Worm (Caenorhabditis elegans): Measurements from ENCODE around the gene ZK180.8.

The ZK180.8 gene

DNA sequence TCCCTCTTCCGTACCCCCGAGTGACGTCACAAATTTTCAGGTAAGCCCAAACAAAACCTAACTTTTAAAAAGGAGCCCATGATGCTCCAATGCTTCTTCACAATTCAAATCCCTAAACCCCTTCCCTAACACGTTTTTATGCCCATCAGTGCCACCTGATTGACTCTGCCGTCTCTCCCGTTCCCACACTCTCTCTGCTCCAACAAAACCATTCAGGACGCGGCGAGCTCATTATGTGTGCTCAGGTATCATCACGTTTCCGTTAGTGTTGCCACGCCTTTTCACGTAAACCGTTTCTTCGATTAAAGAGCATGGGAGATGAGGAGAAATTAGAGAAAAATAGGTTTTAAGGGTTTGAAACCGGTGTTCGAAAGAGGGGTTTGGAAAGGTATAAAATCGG, 48.4 kb downstream of the ZK180.8 start, which contains the start of gene M01H9.2:
Gene M01H9.2 (minus strand): TSS at position 101 of the 400 bp plus-strand sequence.
- TF ChIP-seq hmg-1.2 (GFP tag; IDR thresholded peaks at IDR 0.05), result peak; percentile 39; the same call in 1 of the 2 replicates
- TF ChIP-seq K11D2.4 (GFP tag; IDR thresholded peaks at IDR 0.05), result no peak

All from whole organism, young adult.